Fruit fly (Drosophila melanogaster) whole organism, adult: ENCODE data around the gene CG5946.

Experiments
- CG12768 ChIP-seq: fragments of 200-800 bp; sonication (Bioruptor generic); optimal IDR thresholded peaks from 2 replicates; lab custom pipeline; 2017; ENCODE audit warnings: missing biosample characterization, missing genetic modification characterization, mild to moderate bottlenecking, moderate library complexity, missing genetic modification reagents
- CG1620 ChIP-seq: fragments of 200-800 bp; sonication (Bioruptor generic); optimal IDR thresholded peaks from 2 replicates; lab custom pipeline; 2016; ENCODE audit warnings: missing biosample characterization, missing genetic modification characterization
- CG7045 ChIP-seq: fragments of 200-800 bp; sonication (Bioruptor generic); optimal IDR thresholded peaks from 2 replicates; lab custom pipeline; 2017; ENCODE audit warnings: missing biosample characterization, mild to moderate bottlenecking, missing genetic modification characterization
- pad ChIP-seq: fragments of 200-800 bp; sonication (Bioruptor generic); optimal IDR thresholded peaks from 3 replicates; lab custom pipeline; 2017; ENCODE audit warnings: missing biosample characterization, missing genetic modification characterization, mild to moderate bottlenecking, moderate library complexity, missing genetic modification reagents
- toe ChIP-seq: fragments of 200-800 bp; sonication (Bioruptor generic); optimal IDR thresholded peaks from 2 replicates; lab custom pipeline; 2016; ENCODE audit warnings: missing biosample characterization, missing genetic modification characterization

dm6 chr3L:11847703-11848102, 25.6 kb upstream of the CG5946 start, which contains the start of gene CG12521:
- TF ChIP-seq CG1620 (GFP tag; lab: Kevin White, UChicago) (no peak), CG12768 (GFP tag; lab: Kevin White, UChicago) (no peak), pad (GFP tag; lab: Kevin White, UChicago) (no peak), toe (GFP tag; lab: Kevin White, UChicago) (no peak), CG7045 (GFP tag; lab: Kevin White, UChicago) (no peak)
